Fruit fly (Drosophila melanogaster) whole organism, embryonic: ENCODE measurements around the gene CG4653.

Source experiments
- Aef1 ChIP-seq: fragments of 200-800 bp; sonication (Bioruptor generic); IDR thresholded peaks from 3 replicates; pipeline ENCODE4 v1.3.6; 2022; ENCODE audit warnings: missing biosample characterization, missing genetic modification characterization
- Blimp-1 ChIP-seq: fragments of 200-800 bp; sonication (Bioruptor generic); optimal IDR thresholded peaks from 3 replicates; lab custom pipeline; 2018; ENCODE audit warnings: missing biosample characterization, missing genetic modification characterization, mild to moderate bottlenecking, moderate library complexity, missing genetic modification reagents
- BtbVII ChIP-seq: fragments of 200-800 bp; sonication (Bioruptor generic); optimal IDR thresholded peaks from 3 replicates; lab custom pipeline; 2017; ENCODE audit warnings: missing biosample characterization, mild to moderate bottlenecking, missing genetic modification characterization
- CG10431 ChIP-seq: fragments of 200-800 bp; sonication (Bioruptor generic); optimal IDR thresholded peaks from 3 replicates; lab custom pipeline; 2018; ENCODE audit warnings: missing biosample characterization, mild to moderate bottlenecking, missing genetic modification characterization
- CG12104 ChIP-seq: fragments of 200-800 bp; sonication (Bioruptor generic); optimal IDR thresholded peaks from 3 replicates; lab custom pipeline; 2016; ENCODE audit warnings: missing biosample characterization, missing genetic modification characterization
- CG12219 ChIP-seq: fragments of 200-800 bp; sonication (Bioruptor generic); optimal IDR thresholded peaks from 3 replicates; lab custom pipeline; 2018; ENCODE audit warnings: missing biosample characterization, mild to moderate bottlenecking, missing genetic modification characterization
- CG13296 ChIP-seq: fragments of 200-800 bp; sonication (Bioruptor generic); optimal IDR thresholded peaks from 3 replicates; lab custom pipeline; 2018; ENCODE audit warnings: missing biosample characterization, mild to moderate bottlenecking, missing genetic modification characterization
- CG2120 ChIP-seq: fragments of 200-800 bp; sonication (Bioruptor generic); optimal IDR thresholded peaks from 3 replicates; lab custom pipeline; 2016; ENCODE audit warnings: missing biosample characterization, missing genetic modification characterization
- CG3995 ChIP-seq: fragments of 200-800 bp; sonication (Bioruptor generic); optimal IDR thresholded peaks from 3 replicates; lab custom pipeline; 2016; ENCODE audit warnings: missing biosample characterization, missing genetic modification characterization
- CG4424 ChIP-seq: fragments of 200-800 bp; sonication (Bioruptor generic); optimal IDR thresholded peaks from 3 replicates; lab custom pipeline; 2016; ENCODE audit warnings: missing biosample characterization, missing genetic modification characterization
- CG4820 ChIP-seq: fragments of 200-800 bp; sonication (Bioruptor generic); optimal IDR thresholded peaks from 3 replicates; lab custom pipeline; 2016; ENCODE audit warnings: missing biosample characterization, missing genetic modification characterization
- CG6813 ChIP-seq: fragments of 200-800 bp; sonication (Bioruptor generic); optimal IDR thresholded peaks from 2 replicates; lab custom pipeline; 2017; ENCODE audit warnings: missing biosample characterization, missing genetic modification characterization, mild to moderate bottlenecking, moderate library complexity, missing genetic modification reagents
- CG7839 ChIP-seq: fragments of 200-800 bp; sonication (Bioruptor generic); optimal IDR thresholded peaks from 3 replicates; lab custom pipeline; 2018; ENCODE audit warnings: missing biosample characterization, mild to moderate bottlenecking, missing genetic modification characterization, moderate library complexity
- CG8359 ChIP-seq: fragments of 200-800 bp; sonication (Bioruptor generic); optimal IDR thresholded peaks from 2 replicates; lab custom pipeline; 2017; ENCODE audit warnings: missing biosample characterization, mild to moderate bottlenecking, missing genetic modification characterization, borderline replicate concordance
- CG9876 ChIP-seq: fragments of 200-800 bp; sonication (Bioruptor generic); optimal IDR thresholded peaks from 2 replicates; lab custom pipeline; 2016; ENCODE audit warnings: missing biosample characterization, missing genetic modification characterization
- CHES-1-like ChIP-seq: fragments of 200-800 bp; sonication (Bioruptor generic); optimal IDR thresholded peaks from 2 replicates; lab custom pipeline; 2016; ENCODE audit warnings: missing biosample characterization, missing genetic modification characterization
- CrebB ChIP-seq: fragments of 200-800 bp; sonication (Bioruptor generic); optimal IDR thresholded peaks from 3 replicates; lab custom pipeline; 2018; ENCODE audit warnings: missing biosample characterization, mild to moderate bottlenecking, missing genetic modification characterization
- D ChIP-seq, 2 experiments: fragments of 200-800 bp in 1 of 2; fragments of >200 bp in 1 of 2; sonication (Bioruptor generic) in 1 of 2; optimal IDR thresholded peaks; 2 replicates in 1 of 2; 3 replicates in 1 of 2; lab custom pipeline; 2017; ENCODE audit warnings: mild to moderate bottlenecking in 1 of 2, missing biosample characterization in 1 of 2, missing genetic modification characterization in 1 of 2, missing genetic modification reagents in 1 of 2
- Dip3 ChIP-seq: fragments of 200-800 bp; sonication (Bioruptor generic); optimal IDR thresholded peaks from 3 replicates; lab custom pipeline; 2016; ENCODE audit warnings: missing biosample characterization, missing genetic modification characterization
- Dref ChIP-seq: fragments of 200-800 bp; sonication (Bioruptor generic); IDR thresholded peaks from 2 replicates; pipeline ENCODE4 v1.3.6; 2022; ENCODE audit warnings: missing biosample characterization, missing genetic modification characterization
- E2f2 ChIP-seq: fragments of 200-800 bp; sonication (Bioruptor generic); IDR thresholded peaks from 2 replicates; pipeline ENCODE4 v1.3.6; 2022; ENCODE audit warnings: missing biosample characterization, missing genetic modification characterization
- Gsc ChIP-seq: fragments of 200-800 bp; sonication (Bioruptor generic); IDR thresholded peaks from 2 replicates; pipeline ENCODE4 v1.3.6; 2022; ENCODE audit warnings: missing biosample characterization, missing genetic modification characterization
- HLHmδ ChIP-seq: fragments of 200-800 bp; sonication (Bioruptor generic); optimal IDR thresholded peaks from 2 replicates; lab custom pipeline; 2018; ENCODE audit warnings: missing biosample characterization, mild to moderate bottlenecking, missing genetic modification characterization, moderate library complexity
- Mad ChIP-seq: fragments of 200-800 bp; sonication (Bioruptor generic); optimal IDR thresholded peaks from 2 replicates; lab custom pipeline; 2016; ENCODE audit warnings: missing biosample characterization, missing genetic modification characterization
- Max ChIP-seq: fragments of 200-800 bp; sonication (Bioruptor generic); optimal IDR thresholded peaks from 2 replicates; lab custom pipeline; 2016; ENCODE audit warnings: missing biosample characterization, mild to moderate bottlenecking, missing genetic modification characterization
- Myb ChIP-seq: fragments of 200-800 bp; sonication (Bioruptor generic); optimal IDR thresholded peaks from 2 replicates; lab custom pipeline; 2016; ENCODE audit warnings: missing biosample characterization, missing genetic modification characterization
- NC2α ChIP-seq: fragments of 200-800 bp; sonication (Bioruptor generic); optimal IDR thresholded peaks from 2 replicates; lab custom pipeline; 2016; ENCODE audit warnings: missing biosample characterization, missing genetic modification characterization
- NFAT ChIP-seq: fragments of 200-800 bp; sonication (Bioruptor generic); IDR thresholded peaks from 2 replicates; pipeline ENCODE4 v1.3.6; 2022; ENCODE audit warnings: missing biosample characterization, missing genetic modification characterization
- Oli ChIP-seq: fragments of 200-800 bp; sonication (Bioruptor generic); optimal IDR thresholded peaks from 2 replicates; lab custom pipeline; 2018; ENCODE audit warnings: missing biosample characterization, mild to moderate bottlenecking, missing genetic modification characterization, moderate library complexity
- Opbp ChIP-seq: fragments of 200-800 bp; sonication (Bioruptor generic); IDR thresholded peaks from 3 replicates; pipeline ENCODE4 v1.3.6; 2022; ENCODE audit warnings: missing biosample characterization, missing genetic modification characterization; ENCODE audit not compliant: partially characterized antibody
- Rx ChIP-seq: fragments of 200-800 bp; sonication (Bioruptor generic); IDR thresholded peaks from 2 replicates; pipeline ENCODE4 v1.3.6; 2022; ENCODE audit warnings: missing biosample characterization, missing genetic modification characterization
- YL-1 ChIP-seq: fragments of 200-800 bp; sonication (Bioruptor generic); optimal IDR thresholded peaks from 3 replicates; lab custom pipeline; 2017; ENCODE audit warnings: missing biosample characterization, mild to moderate bottlenecking, missing genetic modification characterization
- ash1 ChIP-seq: fragments of 200-800 bp; sonication (Bioruptor generic); optimal IDR thresholded peaks from 2 replicates; lab custom pipeline; 2018; ENCODE audit warnings: missing biosample characterization, mild to moderate bottlenecking, missing genetic modification characterization
- bab2 ChIP-seq: fragments of 200-800 bp; sonication (Bioruptor generic); optimal IDR thresholded peaks from 2 replicates; lab custom pipeline; 2016; ENCODE audit warnings: missing biosample characterization, missing genetic modification characterization
- ci ChIP-seq: fragments of 200-800 bp; sonication (Bioruptor generic); IDR thresholded peaks from 3 replicates; pipeline ENCODE4 v1.3.6; 2022; ENCODE audit warnings: missing biosample characterization, missing genetic modification characterization
- cwo ChIP-seq: fragments of 200-800 bp; sonication (Bioruptor generic); optimal IDR thresholded peaks from 3 replicates; lab custom pipeline; 2017; ENCODE audit warnings: missing biosample characterization, missing genetic modification characterization, mild to moderate bottlenecking, moderate library complexity, missing genetic modification reagents
- dmrt11E ChIP-seq: fragments of 200-800 bp; sonication (Bioruptor generic); optimal IDR thresholded peaks from 3 replicates; lab custom pipeline; 2018; ENCODE audit warnings: missing biosample characterization, mild to moderate bottlenecking, missing genetic modification characterization, moderate library complexity
- fu2 ChIP-seq: fragments of 200-800 bp; sonication (Bioruptor generic); optimal IDR thresholded peaks from 2 replicates; lab custom pipeline; 2016; ENCODE audit warnings: missing biosample characterization, missing genetic modification characterization
- jumu ChIP-seq: fragments of 200-800 bp; sonication (Bioruptor generic); optimal IDR thresholded peaks from 3 replicates; lab custom pipeline; 2016; ENCODE audit warnings: missing biosample characterization, missing genetic modification characterization
- kah ChIP-seq: fragments of 200-800 bp; sonication (Bioruptor generic); optimal IDR thresholded peaks from 2 replicates; lab custom pipeline; 2018; ENCODE audit warnings: missing biosample characterization, mild to moderate bottlenecking, missing genetic modification characterization
- nom ChIP-seq: fragments of 200-800 bp; sonication (Bioruptor generic); optimal IDR thresholded peaks from 2 replicates; lab custom pipeline; 2017; ENCODE audit warnings: missing biosample characterization, missing genetic modification characterization, mild to moderate bottlenecking, moderate library complexity, missing genetic modification reagents
- pan ChIP-seq, 4 experiments: fragments of >200 bp in 3 of 4; fragments of 200-800 bp in 1 of 4; sonication (Bioruptor generic) in 1 of 4; optimal IDR thresholded peaks in 3 of 4; IDR thresholded peaks in 1 of 4; 2 replicates each; pipeline versions ENCODE4 v1.3.6 to Lab custom; 2017 to 2022; ENCODE audit warnings: missing biosample characterization in 2 of 4, missing genetic modification characterization in 2 of 4, mixed read lengths in 1 of 4
- pita ChIP-seq: fragments of 200-800 bp; sonication (Bioruptor generic); optimal IDR thresholded peaks from 2 replicates; lab custom pipeline; 2017; ENCODE audit warnings: missing biosample characterization, mild to moderate bottlenecking, missing genetic modification characterization
- prd ChIP-seq, 3 experiments: fragments of >200 bp in 2 of 3; fragments of 200-800 bp in 1 of 3; sonication (Bioruptor generic) in 1 of 3; optimal IDR thresholded peaks in 2 of 3; IDR thresholded peaks in 1 of 3; 2 replicates in 2 of 3; 3 replicates in 1 of 3; pipeline versions ENCODE4 v1.3.6 to Lab custom; 2017 to 2022; ENCODE audit warnings: missing biosample characterization in 1 of 3, missing genetic modification characterization in 1 of 3
- seq ChIP-seq: fragments of 200-800 bp; sonication (Bioruptor generic); IDR thresholded peaks from 2 replicates; pipeline ENCODE4 v1.3.6; 2022; ENCODE audit warnings: missing biosample characterization, missing genetic modification characterization
- ttk ChIP-seq: fragments of 200-800 bp; sonication (Bioruptor generic); IDR thresholded peaks from 2 replicates; pipeline ENCODE4 v2.1.2; 2022; ENCODE audit warnings: missing biosample characterization, missing genetic modification characterization
- twi ChIP-seq: fragments of 200-800 bp; optimal IDR thresholded peaks from 2 replicates; lab custom pipeline; 2019; ENCODE audit warnings: missing biosample characterization, mild to moderate bottlenecking, missing genetic modification characterization, moderate library complexity
- vnd ChIP-seq: fragments of 200-800 bp; sonication (Bioruptor generic); IDR thresholded peaks from 3 replicates; pipeline ENCODE4 v1.3.6; 2022; ENCODE audit warnings: missing biosample characterization, missing genetic modification characterization; ENCODE audit not compliant: partially characterized antibody

CG4653 gene

dm6 chrX:16751579-16752156 is 47.8 kb downstream of the CG4653 start, which contains the start of gene goe (continued):
- TF ChIP-seq CG10431 (peak; percentile 57), prd (optimal IDR thresholded peaks at IDR 0.05; lab: Kevin White, UChicago) (no peak), prd (GFP tag; IDR thresholded peaks at IDR 0.05; lab: Robert Waterston, UW) (peak; percentile 73), nom (GFP tag; lab: Kevin White, UChicago) (no peak), bab2 (GFP tag; lab: Kevin White, UChicago) (peak; percentile 81), Max (GFP tag; lab: Kevin White, UChicago) (peak; percentile 37), vnd (GFP tag; lab: Robert Waterston, UW) (peak; percentile 76), cwo (GFP tag; lab: Kevin White, UChicago) (peak; percentile 34), Opbp (peak; percentile 98), CG6813 (GFP tag; lab: Kevin White, UChicago) (peak; percentile 76), BtbVII (GFP tag; lab: Kevin White, UChicago) (peak; percentile 40), CG12104 (GFP tag; lab: Kevin White, UChicago) (peak; percentile 68), CG13296 (GFP tag; lab: Kevin White, UChicago) (peak; percentile 73), Myb (GFP tag; lab: Kevin White, UChicago) (peak; percentile 95), CG8359 (GFP tag; lab: Kevin White, UChicago) (no peak), CG3995 (peak; percentile 49), fu2 (GFP tag; lab: Kevin White, UChicago) (peak; percentile 87), kah (GFP tag; lab: Kevin White, UChicago) (peak; percentile 11), pan (optimal IDR thresholded peaks at IDR 0.05; lab: Kevin White, UChicago) (no peak), pan (GFP tag; optimal IDR thresholded peaks at IDR 0.05 in 1 of 2, IDR thresholded peaks at IDR 0.05 in 1 of 2) (peak in 1 of 2 experiments; percentile 79), Aef1 (GFP tag; lab: Robert Waterston, UW) (peak; percentile 76), ci (GFP tag; lab: Robert Waterston, UW) (peak; percentile 96), CG7839 (tag; lab: Kevin White, UChicago) (peak; percentile 66), CG12219 (GFP tag; lab: Kevin White, UChicago) (peak; percentile 33), Mad (GFP tag; lab: Kevin White, UChicago) (peak; percentile 89), CHES-1-like (peak; percentile 91), Dref (GFP tag; lab: Robert Waterston, UW) (peak; percentile 65), twi (peak; percentile 63), CG4820 (GFP tag; lab: Kevin White, UChicago) (no peak), seq (peak; percentile 44; the same call in 1 of the 2 replicates), CG4424 (GFP tag; lab: Kevin White, UChicago) (peak; percentile 70), Dip3 (GFP tag; lab: Kevin White, UChicago) (peak; percentile 86), NFAT (GFP tag; lab: Robert Waterston, UW) (peak; percentile 91), Oli (tag; lab: Kevin White, UChicago) (peak; percentile 45), Blimp-1 (GFP tag; lab: Kevin White, UChicago) (peak; percentile 31), Gsc (GFP tag; lab: Robert Waterston, UW) (no peak), ttk (GFP tag; lab: Robert Waterston, UW) (peak; percentile 74), YL-1 (GFP tag; lab: Kevin White, UChicago) (peak; percentile 50), ash1 (GFP tag; lab: Kevin White, UChicago) (peak; percentile 59), CG9876 (peak; percentile 95), E2f2 (GFP tag; lab: Robert Waterston, UW) (peak; percentile 83), CrebB (tag; lab: Kevin White, UChicago) (peak; percentile 83), Rx (GFP tag; lab: Robert Waterston, UW) (peak; percentile 69), NC2α (GFP tag; lab: Kevin White, UChicago) (peak; percentile 56), HLHmδ (GFP tag; lab: Kevin White, UChicago) (no peak), pita (GFP tag; lab: Kevin White, UChicago) (peak; percentile 95), D (optimal IDR thresholded peaks at IDR 0.05; lab: Kevin White, UChicago) (no peak), D (GFP tag; optimal IDR thresholded peaks at IDR 0.05; lab: Kevin White, UChicago) (no peak), dmrt11E (tag; lab: Kevin White, UChicago) (peak; percentile 68), CG2120 (GFP tag; lab: Kevin White, UChicago) (peak; percentile 89), jumu (peak; percentile 84)
